Worm (Caenorhabditis elegans) whole organism, mixed stage, embryonic: ENCODE measurements around the gene M176.9.

Experiments
- ceh-43 ChIP-seq: fragments of 200-800 bp; sonication (Bioruptor generic); optimal IDR thresholded peaks from 2 replicates; lab custom pipeline; 2018; ENCODE audit warnings: mild to moderate bottlenecking, missing genetic modification characterization, moderate library complexity, missing compliant biosample characterization
- elt-1 ChIP-seq: sonication (generic microtip); optimal IDR thresholded peaks from 2 replicates; lab custom pipeline; 2017; ENCODE audit warnings: missing genetic modification characterization, mild to moderate bottlenecking, missing compliant biosample characterization, antibody characterized with exemption, moderate library complexity, borderline replicate concordance; ENCODE audit not compliant: insufficient read depth
- elt-3 ChIP-seq: fragments of 150-350 bp; optimal IDR thresholded peaks from 2 replicates; lab custom pipeline; 2014; ENCODE audit warnings: missing biosample characterization, missing genetic modification characterization
- lsy-2 ChIP-seq: fragments of 150-350 bp; optimal IDR thresholded peaks from 2 replicates; lab custom pipeline; 2014; ENCODE audit warnings: missing biosample characterization, missing genetic modification characterization
- mep-1 ChIP-seq: fragments of 150-350 bp; optimal IDR thresholded peaks from 2 replicates; lab custom pipeline; 2017; ENCODE audit warnings: missing biosample characterization, missing genetic modification reagents, missing genetic modification characterization, inconsistent platforms
- nhr-2 ChIP-seq: fragments of 150-350 bp; optimal IDR thresholded peaks from 2 replicates; lab custom pipeline; 2014; ENCODE audit warnings: missing biosample characterization, missing genetic modification characterization
- nhr-237 ChIP-seq: fragments of 150-350 bp; optimal IDR thresholded peaks from 2 replicates; lab custom pipeline; 2014; ENCODE audit warnings: missing biosample characterization, missing genetic modification characterization
- nhr-76 ChIP-seq: sonication (generic microtip); optimal IDR thresholded peaks from 2 replicates; lab custom pipeline; 2017; ENCODE audit warnings: missing biosample characterization, missing genetic modification characterization
- snpc-4 ChIP-seq: fragments of 150-350 bp; optimal IDR thresholded peaks from 2 replicates; lab custom pipeline; 2014; ENCODE audit warnings: missing biosample characterization, missing genetic modification characterization
- sptf-1 ChIP-seq: sonication (generic microtip); optimal IDR thresholded peaks from 2 replicates; lab custom pipeline; 2017; ENCODE audit warnings: mild to moderate bottlenecking, missing genetic modification characterization, moderate library complexity, missing compliant biosample characterization
- tbx-8 ChIP-seq: fragments of 200-800 bp; sonication (Bioruptor generic); optimal IDR thresholded peaks from 2 replicates; lab custom pipeline; 2018; ENCODE audit warnings: mild to moderate bottlenecking, missing genetic modification characterization, moderate library complexity, missing compliant biosample characterization
- unc-62 ChIP-seq: fragments of 150-350 bp; optimal IDR thresholded peaks from 2 replicates; lab custom pipeline; 2014; ENCODE audit warnings: missing biosample characterization, missing genetic modification reagents, missing genetic modification characterization
- ztf-11 ChIP-seq: fragments of 150-350 bp; optimal IDR thresholded peaks from 2 replicates; lab custom pipeline; 2014; ENCODE audit warnings: missing biosample characterization, missing genetic modification characterization

DNA sequence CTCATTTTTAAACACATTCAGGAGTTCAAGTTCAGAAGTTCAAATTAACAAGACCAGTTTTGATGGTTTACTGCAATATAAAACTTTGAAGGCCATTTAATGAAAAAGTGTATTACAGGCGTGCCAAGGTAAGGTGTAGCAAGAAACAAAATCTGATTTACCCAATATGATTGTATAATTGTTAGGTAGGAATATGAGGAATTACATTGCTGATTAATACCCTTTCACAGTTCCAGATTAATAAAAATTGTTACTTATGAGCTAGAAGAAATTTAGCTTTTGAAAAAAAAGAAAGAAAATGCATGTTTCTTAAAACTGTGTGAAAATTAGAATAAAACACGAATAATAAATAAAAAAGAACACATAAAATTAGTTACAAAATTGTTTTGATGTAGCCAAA lies 22.2 kb upstream of the M176.9 start, which contains the start of gene kin-15:
- TF ChIP-seq tbx-8 (GFP tag; lab: Kevin White, UChicago), result no peak
- no peak for TF ChIP-seq ztf-11 (tag; lab: Kevin White, UChicago)
- TF ChIP-seq nhr-76 (tag; lab: Kevin White, UChicago), result no peak
- TF ChIP-seq snpc-4 (tag; lab: Kevin White, UChicago), result no peak
- no peak for TF ChIP-seq nhr-2 (tag; lab: Kevin White, UChicago)
- TF ChIP-seq elt-3 (tag; lab: Kevin White, UChicago), result no peak
- TF ChIP-seq nhr-237, result no peak
- no peak for TF ChIP-seq elt-1 (tag; lab: Kevin White, UChicago)
- no peak for TF ChIP-seq unc-62 (GFP tag; lab: Kevin White, UChicago)
- no peak for TF ChIP-seq mep-1 (tag; lab: Kevin White, UChicago)
- TF ChIP-seq lsy-2 (tag; lab: Kevin White, UChicago), result no peak
- no peak for TF ChIP-seq ceh-43 (GFP tag; lab: Kevin White, UChicago)
- TF ChIP-seq sptf-1 (tag; lab: Kevin White, UChicago), result no peak
